Fruit fly (Drosophila melanogaster) whole organism, adult: ENCODE results near the gene cactin.

Source experiments
- CG11617 ChIP-seq: fragments of 200-800 bp; sonication (Bioruptor generic); optimal IDR thresholded peaks from 2 replicates; lab custom pipeline; 2017; ENCODE audit warnings: mild to moderate bottlenecking, missing biosample characterization, missing genetic modification reagents, missing genetic modification characterization
- CG12768 ChIP-seq: fragments of 200-800 bp; sonication (Bioruptor generic); optimal IDR thresholded peaks from 2 replicates; lab custom pipeline; 2017; ENCODE audit warnings: missing biosample characterization, missing genetic modification characterization, mild to moderate bottlenecking, moderate library complexity, missing genetic modification reagents
- CG14711 ChIP-seq: fragments of 200-800 bp; sonication (Bioruptor generic); optimal IDR thresholded peaks from 2 replicates; lab custom pipeline; 2018; ENCODE audit warnings: missing biosample characterization, mild to moderate bottlenecking, missing genetic modification characterization, moderate library complexity
- CG1620 ChIP-seq: fragments of 200-800 bp; sonication (Bioruptor generic); optimal IDR thresholded peaks from 2 replicates; lab custom pipeline; 2016; ENCODE audit warnings: missing biosample characterization, missing genetic modification characterization
- CG33017 ChIP-seq: fragments of 200-800 bp; sonication (Bioruptor generic); optimal IDR thresholded peaks from 2 replicates; lab custom pipeline; 2018; ENCODE audit warnings: missing biosample characterization, mild to moderate bottlenecking, missing genetic modification characterization, moderate library complexity
- CG5204 ChIP-seq: fragments of 200-800 bp; sonication (Bioruptor generic); optimal IDR thresholded peaks from 2 replicates; lab custom pipeline; 2016; ENCODE audit warnings: missing biosample characterization, missing genetic modification characterization
- CG7045 ChIP-seq: fragments of 200-800 bp; sonication (Bioruptor generic); optimal IDR thresholded peaks from 2 replicates; lab custom pipeline; 2017; ENCODE audit warnings: missing biosample characterization, mild to moderate bottlenecking, missing genetic modification characterization
- CG7101 ChIP-seq: fragments of 200-800 bp; sonication (Bioruptor generic); optimal IDR thresholded peaks from 2 replicates; lab custom pipeline; 2018; ENCODE audit warnings: missing biosample characterization, mild to moderate bottlenecking, missing genetic modification characterization, moderate library complexity
- Clk ChIP-seq: fragments of 200-800 bp; sonication (Bioruptor generic); optimal IDR thresholded peaks from 2 replicates; lab custom pipeline; 2017; ENCODE audit warnings: missing biosample characterization, missing genetic modification characterization
- Crg-1 ChIP-seq: fragments of 200-800 bp; sonication (Bioruptor generic); optimal IDR thresholded peaks from 2 replicates; lab custom pipeline; 2016; ENCODE audit warnings: missing biosample characterization, missing genetic modification characterization
- Hr96 ChIP-seq: fragments of 200-800 bp; sonication (Bioruptor generic); optimal IDR thresholded peaks from 2 replicates; lab custom pipeline; 2016; ENCODE audit warnings: missing biosample characterization, missing genetic modification characterization
- Mnt ChIP-seq: fragments of 200-800 bp; sonication (Bioruptor generic); optimal IDR thresholded peaks from 2 replicates; lab custom pipeline; 2016; ENCODE audit warnings: missing biosample characterization, mild to moderate bottlenecking, missing genetic modification characterization
- bab1 ChIP-seq: fragments of 200-800 bp; sonication (Bioruptor generic); optimal IDR thresholded peaks from 3 replicates; lab custom pipeline; 2019; ENCODE audit warnings: missing biosample characterization, mild to moderate bottlenecking, missing genetic modification characterization, moderate library complexity
- cic ChIP-seq: fragments of 200-800 bp; sonication (Bioruptor generic); optimal IDR thresholded peaks from 2 replicates; lab custom pipeline; 2017; ENCODE audit warnings: missing biosample characterization, mild to moderate bottlenecking, missing genetic modification characterization, moderate library complexity
- cnc ChIP-seq, 2 experiments: fragments of >200 bp; optimal IDR thresholded peaks; 2 replicates each; lab custom pipeline; 2017
- kay ChIP-seq: fragments of 200-800 bp; sonication (Bioruptor generic); peaks from one replicate; lab custom pipeline; 2016; ENCODE audit warnings: missing biosample characterization, missing genetic modification characterization, borderline replicate concordance
- ovo ChIP-seq: fragments of 200-800 bp; sonication (Bioruptor generic); optimal IDR thresholded peaks from 2 replicates; lab custom pipeline; 2016; ENCODE audit warnings: missing biosample characterization, missing genetic modification characterization
- pad ChIP-seq: fragments of 200-800 bp; sonication (Bioruptor generic); optimal IDR thresholded peaks from 3 replicates; lab custom pipeline; 2017; ENCODE audit warnings: missing biosample characterization, missing genetic modification characterization, mild to moderate bottlenecking, moderate library complexity, missing genetic modification reagents
- tj ChIP-seq: fragments of 200-800 bp; sonication (Bioruptor generic); optimal IDR thresholded peaks from 3 replicates; lab custom pipeline; 2017; ENCODE audit warnings: missing biosample characterization, mild to moderate bottlenecking, missing genetic modification characterization, moderate library complexity
- toe ChIP-seq: fragments of 200-800 bp; sonication (Bioruptor generic); optimal IDR thresholded peaks from 2 replicates; lab custom pipeline; 2016; ENCODE audit warnings: missing biosample characterization, missing genetic modification characterization

The cactin gene

dm6 chrX:20418864-20419263, 5.0 kb upstream of the cactin start, which contains the start of gene Obp19c:
Gene Obp19c (minus strand): TSS chrX:20418964.
- TF ChIP-seq tj (GFP tag; lab: Kevin White, UChicago) (peak; percentile 3), CG33017 (tag; lab: Kevin White, UChicago) (no peak)

dm6 chrX:20419313-20419712, 4.6 kb upstream of the cactin start, which contains the start of gene Obp19d:
Gene Obp19d (plus strand): TSS chrX:20419613.
- TF ChIP-seq CG1620 (no peak), Hr96 (GFP tag; lab: Kevin White, UChicago) (no peak), pad (no peak), CG11617 (no peak), CG5204 (no peak), CG12768 (GFP tag; lab: Kevin White, UChicago) (no peak), Clk (GFP tag; lab: Kevin White, UChicago) (no peak), kay (no peak), cnc (optimal IDR thresholded peaks at IDR 0.05; lab: Kevin White, UChicago) (no peak), Mnt (GFP tag; lab: Kevin White, UChicago) (no peak), cic (GFP tag; lab: Kevin White, UChicago) (no peak), CG7045 (no peak), tj (GFP tag; lab: Kevin White, UChicago) (no peak), CG33017 (tag; lab: Kevin White, UChicago) (no peak), CG7101 (no peak), Crg-1 (GFP tag; lab: Kevin White, UChicago) (no peak), CG14711 (tag; lab: Kevin White, UChicago) (no peak), bab1 (GFP tag; lab: Kevin White, UChicago) (no peak)

- TF ChIP-seq toe (no peak), CG14711 (tag; lab: Kevin White, UChicago) (no peak), Crg-1 (GFP tag; lab: Kevin White, UChicago) (no peak), bab1 (GFP tag; lab: Kevin White, UChicago) (no peak), CG5204 (no peak), kay (no peak), CG12768 (GFP tag; lab: Kevin White, UChicago) (no peak), CG7101 (no peak), CG1620 (no peak), cnc (optimal IDR thresholded peaks at IDR 0.05; lab: Kevin White, UChicago) (no peak), CG7045 (no peak), CG33017 (tag; lab: Kevin White, UChicago) (no peak), CG11617 (no peak)
Measured at dm6 chrX:20423158-20423557, 711 bp upstream of the cactin start.

DNA sequence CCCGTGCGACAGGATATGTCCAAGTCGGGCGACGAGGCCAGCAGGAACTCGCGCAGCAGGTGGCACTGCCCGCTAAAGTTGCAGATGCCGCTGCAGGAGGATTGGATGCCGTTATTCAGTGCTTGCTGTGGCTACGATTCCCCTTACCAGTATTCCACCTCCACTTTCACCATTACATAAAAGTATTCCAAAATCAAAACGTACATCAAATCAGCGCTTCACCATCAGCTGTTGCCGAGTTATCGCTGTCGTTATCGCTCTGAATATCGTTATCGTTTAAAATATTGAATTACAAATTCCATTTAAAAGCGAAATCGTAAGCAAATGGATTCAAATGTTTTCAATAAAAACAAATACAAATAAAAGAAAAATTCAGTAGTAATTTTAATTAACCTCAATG, 2.9 kb downstream of the cactin start, which contains the start of gene CG15456:
CG15456 (minus strand) TSS at position 225 of the 400 bp plus-strand sequence.
- TF ChIP-seq bab1 (GFP tag; lab: Kevin White, UChicago) = peak; percentile 16
- no peak for TF ChIP-seq tj (GFP tag; lab: Kevin White, UChicago)
- TF ChIP-seq CG11617 = no peak
- TF ChIP-seq Mnt (GFP tag; lab: Kevin White, UChicago) = no peak
- no peak for TF ChIP-seq Clk (GFP tag; lab: Kevin White, UChicago)
- TF ChIP-seq toe = no peak
- TF ChIP-seq Crg-1 (GFP tag; lab: Kevin White, UChicago) = no peak
- TF ChIP-seq cnc (optimal IDR thresholded peaks at IDR 0.05; lab: Kevin White, UChicago) = no peak

DNA sequence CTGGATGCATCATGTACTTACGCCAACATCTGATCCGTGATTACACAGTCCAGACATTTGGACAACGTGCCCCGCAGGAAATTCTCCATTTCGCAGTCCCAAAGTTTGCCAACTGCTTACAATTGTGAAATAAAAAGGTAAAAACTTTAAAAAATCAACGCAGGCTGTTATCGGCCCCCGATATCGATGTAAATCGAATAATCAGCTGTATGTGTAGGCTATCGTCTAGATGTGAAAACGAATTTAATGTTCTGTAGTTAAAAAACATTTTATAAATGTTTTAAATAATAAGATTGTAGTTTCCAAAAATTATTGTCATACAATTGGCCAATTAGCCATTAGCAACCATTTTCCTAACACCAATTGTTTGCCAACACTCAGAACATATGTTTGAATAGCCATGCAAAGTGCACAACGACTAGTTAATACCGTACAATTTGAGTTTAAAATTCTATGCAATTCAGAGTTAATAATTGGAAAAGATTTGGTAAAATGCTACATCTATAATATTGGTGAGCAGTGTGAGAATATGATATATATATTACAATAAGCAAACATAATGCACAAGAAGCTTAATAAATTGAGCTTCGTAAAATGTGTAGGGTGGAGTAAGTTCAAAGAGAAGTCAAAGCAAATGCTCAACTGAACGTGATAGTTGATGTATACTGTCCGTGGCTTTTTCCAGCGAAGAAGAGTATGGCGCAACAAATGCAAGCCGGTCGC, 5.8 kb downstream of the cactin start, which contains the start of the genes CG11710 and mal:
CG11710 (minus strand) TSS at position 192 of the 723 bp plus-strand sequence.
mal (plus strand) TSS at position 194 of the 723 bp plus-strand sequence.
- TF ChIP-seq pad = peak; percentile 77
- peak; percentile 90 for TF ChIP-seq bab1 (GFP tag; lab: Kevin White, UChicago)
- peak; percentile 81 for TF ChIP-seq Hr96 (GFP tag; lab: Kevin White, UChicago)
- peak; percentile 39 for TF ChIP-seq cic (GFP tag; lab: Kevin White, UChicago)
- TF ChIP-seq toe = peak; percentile 77
- peak; percentile 24 for TF ChIP-seq Crg-1 (GFP tag; lab: Kevin White, UChicago)
- TF ChIP-seq Mnt (GFP tag; lab: Kevin White, UChicago) = peak; percentile 68
- peak; percentile 83 for TF ChIP-seq CG7101
- TF ChIP-seq CG5204 = peak; percentile 79
- TF ChIP-seq CG1620 = peak; percentile 83
- TF ChIP-seq tj (GFP tag; lab: Kevin White, UChicago) = peak; percentile 50
- TF ChIP-seq CG14711 (tag; lab: Kevin White, UChicago) = peak; percentile 82
- peak; percentile 56 for TF ChIP-seq ovo (GFP tag; lab: Kevin White, UChicago)
- TF ChIP-seq kay = no peak
- peak; percentile 82 for TF ChIP-seq CG7045
- peak; percentile 53 for TF ChIP-seq Clk (GFP tag; lab: Kevin White, UChicago)
- TF ChIP-seq CG33017 (tag; lab: Kevin White, UChicago) = peak; percentile 53
- peak; percentile 82 for TF ChIP-seq CG12768 (GFP tag; lab: Kevin White, UChicago)
- peak; percentile 82 for TF ChIP-seq CG11617
- no peak for TF ChIP-seq cnc (optimal IDR thresholded peaks at IDR 0.05; lab: Kevin White, UChicago)
